Fruit fly (Drosophila melanogaster) whole organism, prepupa: Measurements from ENCODE around the gene ohgt.
A peak's percentile ranks its signal among the peaks of the same experiment; 100 is the strongest.

Source experiments
- CG10669 ChIP-seq: fragments of 200-800 bp; sonication (Bioruptor generic); optimal IDR thresholded peaks from 3 replicates; lab custom pipeline; 2018; ENCODE audit warnings: missing biosample characterization, mild to moderate bottlenecking, missing genetic modification characterization, moderate library complexity
- CG15336 ChIP-seq: fragments of 200-800 bp; sonication (Bioruptor generic); IDR thresholded peaks from 2 replicates; pipeline ENCODE4 v1.3.6; 2022; ENCODE audit warnings: missing biosample characterization, missing genetic modification characterization
- CG1621 ChIP-seq: fragments of 200-800 bp; sonication (Bioruptor generic); optimal IDR thresholded peaks from 3 replicates; lab custom pipeline; 2018; ENCODE audit warnings: missing biosample characterization, mild to moderate bottlenecking, missing genetic modification characterization
- CG16779 ChIP-seq: fragments of 200-800 bp; sonication (Bioruptor generic); optimal IDR thresholded peaks from 3 replicates; lab custom pipeline; 2017; ENCODE audit warnings: missing biosample characterization, mild to moderate bottlenecking, missing genetic modification characterization
- CG3032 ChIP-seq: fragments of 200-800 bp; optimal IDR thresholded peaks from 2 replicates; lab custom pipeline; 2019; ENCODE audit warnings: missing biosample characterization, mild to moderate bottlenecking, missing genetic modification characterization, moderate library complexity
- CG31627 ChIP-seq: fragments of 200-800 bp; sonication (Bioruptor generic); optimal IDR thresholded peaks from 3 replicates; lab custom pipeline; 2016; ENCODE audit warnings: missing biosample characterization, missing genetic modification characterization
- CG32006 ChIP-seq: fragments of 200-800 bp; sonication (Bioruptor generic); optimal IDR thresholded peaks from 3 replicates; lab custom pipeline; 2017; ENCODE audit warnings: missing biosample characterization, mild to moderate bottlenecking, missing genetic modification characterization
- CG3919 ChIP-seq: fragments of 200-800 bp; sonication (Bioruptor generic); optimal IDR thresholded peaks from 3 replicates; lab custom pipeline; 2016; ENCODE audit warnings: missing biosample characterization, missing genetic modification characterization
- CG4318 ChIP-seq: fragments of 200-800 bp; sonication (Bioruptor generic); optimal IDR thresholded peaks from 3 replicates; lab custom pipeline; 2017; ENCODE audit warnings: missing biosample characterization, mild to moderate bottlenecking, missing genetic modification characterization
- CG6163 ChIP-seq: fragments of 200-800 bp; sonication (Bioruptor generic); IDR thresholded peaks from 3 replicates; pipeline ENCODE4 v1.3.6; 2022; ENCODE audit warnings: missing biosample characterization, missing genetic modification characterization
- CG6276 ChIP-seq: fragments of 200-800 bp; sonication (Bioruptor generic); optimal IDR thresholded peaks from 2 replicates; lab custom pipeline; 2017; ENCODE audit warnings: missing biosample characterization, mild to moderate bottlenecking, missing genetic modification characterization
- CG6792 ChIP-seq: fragments of 200-800 bp; sonication (Bioruptor generic); optimal IDR thresholded peaks from 3 replicates; lab custom pipeline; 2016; ENCODE audit warnings: missing biosample characterization, missing genetic modification characterization
- CG6854 ChIP-seq: fragments of 200-800 bp; sonication (Bioruptor generic); optimal IDR thresholded peaks from 2 replicates; lab custom pipeline; 2017; ENCODE audit warnings: missing biosample characterization, mild to moderate bottlenecking, missing genetic modification characterization
- CG8319 ChIP-seq: fragments of 200-800 bp; sonication (Bioruptor generic); optimal IDR thresholded peaks from 3 replicates; lab custom pipeline; 2016; ENCODE audit warnings: missing biosample characterization, missing genetic modification characterization
- CG9139 ChIP-seq: fragments of 200-800 bp; sonication (Bioruptor generic); optimal IDR thresholded peaks from 3 replicates; lab custom pipeline; 2017; ENCODE audit warnings: missing biosample characterization, mild to moderate bottlenecking, missing genetic modification characterization
- Eip75B ChIP-seq: fragments of 200-800 bp; sonication (Bioruptor generic); optimal IDR thresholded peaks from 3 replicates; lab custom pipeline; 2016; ENCODE audit warnings: missing biosample characterization, missing genetic modification characterization
- Eip78C ChIP-seq: fragments of 200-800 bp; sonication (Bioruptor generic); peaks from one replicate; lab custom pipeline; 2016; ENCODE audit warnings: missing biosample characterization, missing genetic modification characterization
- Eip93F ChIP-seq: fragments of 200-800 bp; sonication (Bioruptor generic); optimal IDR thresholded peaks from 2 replicates; lab custom pipeline; 2016; ENCODE audit warnings: missing biosample characterization, mild to moderate bottlenecking, missing genetic modification characterization
- Ets96B ChIP-seq: fragments of 200-800 bp; optimal IDR thresholded peaks from 2 replicates; lab custom pipeline; 2019; ENCODE audit warnings: missing biosample characterization, mild to moderate bottlenecking, missing genetic modification characterization, moderate library complexity
- Hr38 ChIP-seq: sonication (Bioruptor generic); optimal IDR thresholded peaks from 2 replicates; lab custom pipeline; 2016; ENCODE audit warnings: missing biosample characterization, missing genetic modification characterization
- Hr39 ChIP-seq: fragments of 200-800 bp; sonication (Bioruptor generic); optimal IDR thresholded peaks from 2 replicates; lab custom pipeline; 2016; ENCODE audit warnings: missing biosample characterization, missing genetic modification characterization
- Met ChIP-seq: fragments of 200-800 bp; sonication (Bioruptor generic); optimal IDR thresholded peaks from 3 replicates; lab custom pipeline; 2016; ENCODE audit warnings: missing biosample characterization, missing genetic modification characterization
- Smox ChIP-seq: fragments of 200-800 bp; sonication (Bioruptor generic); optimal IDR thresholded peaks from 3 replicates; lab custom pipeline; 2016; ENCODE audit warnings: missing biosample characterization, missing genetic modification characterization
- Sox102F ChIP-seq: fragments of 200-800 bp; sonication (Bioruptor generic); optimal IDR thresholded peaks from 2 replicates; lab custom pipeline; 2016; ENCODE audit warnings: missing biosample characterization, mild to moderate bottlenecking, missing genetic modification characterization
- Sox14 ChIP-seq: fragments of 200-800 bp; sonication (Bioruptor generic); optimal IDR thresholded peaks from 3 replicates; lab custom pipeline; 2016; ENCODE audit warnings: missing biosample characterization, missing genetic modification characterization
- acj6 ChIP-seq: fragments of 200-800 bp; sonication (Bioruptor generic); optimal IDR thresholded peaks from 3 replicates; lab custom pipeline; 2016; ENCODE audit warnings: missing biosample characterization, missing genetic modification characterization
- cyc ChIP-seq: fragments of 200-800 bp; sonication (Bioruptor generic); optimal IDR thresholded peaks from 3 replicates; lab custom pipeline; 2016; ENCODE audit warnings: missing biosample characterization, missing genetic modification characterization
- dac ChIP-seq: fragments of 200-800 bp; sonication (Bioruptor generic); optimal IDR thresholded peaks from 2 replicates; lab custom pipeline; 2017; ENCODE audit warnings: missing biosample characterization, mild to moderate bottlenecking, missing genetic modification characterization
- dsx ChIP-seq: fragments of 200-800 bp; optimal IDR thresholded peaks from 3 replicates; lab custom pipeline; 2019; ENCODE audit warnings: missing biosample characterization, mild to moderate bottlenecking, missing genetic modification characterization, moderate library complexity; ENCODE audit not compliant: poor library complexity, severe bottlenecking
- fd59A ChIP-seq: fragments of 200-800 bp; sonication (Bioruptor generic); optimal IDR thresholded peaks from 2 replicates; lab custom pipeline; 2017; ENCODE audit warnings: missing biosample characterization, mild to moderate bottlenecking, missing genetic modification characterization, missing genetic modification reagents
- fd85E ChIP-seq: fragments of 200-800 bp; sonication (Bioruptor generic); optimal IDR thresholded peaks from 3 replicates; lab custom pipeline; 2016; ENCODE audit warnings: missing biosample characterization, missing genetic modification characterization
- lz ChIP-seq: fragments of 200-800 bp; sonication (Bioruptor generic); optimal IDR thresholded peaks from 3 replicates; lab custom pipeline; 2016; ENCODE audit warnings: missing biosample characterization, missing genetic modification characterization
- net ChIP-seq: fragments of 200-800 bp; sonication (Bioruptor generic); optimal IDR thresholded peaks from 3 replicates; lab custom pipeline; 2016; ENCODE audit warnings: missing biosample characterization, missing genetic modification characterization
- pdm3 ChIP-seq: fragments of 200-800 bp; sonication (Bioruptor generic); optimal IDR thresholded peaks from 3 replicates; lab custom pipeline; 2016; ENCODE audit warnings: missing biosample characterization, missing genetic modification characterization
- salr ChIP-seq, 2 experiments: fragments of 200-800 bp; sonication (Bioruptor generic); optimal IDR thresholded peaks; 3 replicates each; lab custom pipeline; 2016 to 2018; ENCODE audit warnings: missing biosample characterization in 2 of 2, missing genetic modification characterization in 2 of 2, mild to moderate bottlenecking in 1 of 2
- spab ChIP-seq: fragments of 200-800 bp; sonication (Bioruptor generic); optimal IDR thresholded peaks from 2 replicates; lab custom pipeline; 2017; ENCODE audit warnings: missing biosample characterization, mild to moderate bottlenecking, missing genetic modification characterization, missing genetic modification reagents
- ss ChIP-seq, 2 experiments: fragments of 200-800 bp; sonication (Bioruptor generic); optimal IDR thresholded peaks; 2 replicates in 1 of 2; 3 replicates in 1 of 2; lab custom pipeline; 2017 to 2018; ENCODE audit warnings: mild to moderate bottlenecking in 2 of 2, missing biosample characterization in 2 of 2, missing genetic modification characterization in 2 of 2, moderate library complexity in 1 of 2
- svp ChIP-seq: fragments of 200-800 bp; sonication (Bioruptor generic); peaks from one replicate; lab custom pipeline; 2016; ENCODE audit warnings: missing biosample characterization, missing genetic modification characterization
- vri ChIP-seq: fragments of 200-800 bp; sonication (Bioruptor generic); optimal IDR thresholded peaks from 3 replicates; lab custom pipeline; 2016; ENCODE audit warnings: missing biosample characterization, mild to moderate bottlenecking, missing genetic modification characterization

Gene ohgt

DNA sequence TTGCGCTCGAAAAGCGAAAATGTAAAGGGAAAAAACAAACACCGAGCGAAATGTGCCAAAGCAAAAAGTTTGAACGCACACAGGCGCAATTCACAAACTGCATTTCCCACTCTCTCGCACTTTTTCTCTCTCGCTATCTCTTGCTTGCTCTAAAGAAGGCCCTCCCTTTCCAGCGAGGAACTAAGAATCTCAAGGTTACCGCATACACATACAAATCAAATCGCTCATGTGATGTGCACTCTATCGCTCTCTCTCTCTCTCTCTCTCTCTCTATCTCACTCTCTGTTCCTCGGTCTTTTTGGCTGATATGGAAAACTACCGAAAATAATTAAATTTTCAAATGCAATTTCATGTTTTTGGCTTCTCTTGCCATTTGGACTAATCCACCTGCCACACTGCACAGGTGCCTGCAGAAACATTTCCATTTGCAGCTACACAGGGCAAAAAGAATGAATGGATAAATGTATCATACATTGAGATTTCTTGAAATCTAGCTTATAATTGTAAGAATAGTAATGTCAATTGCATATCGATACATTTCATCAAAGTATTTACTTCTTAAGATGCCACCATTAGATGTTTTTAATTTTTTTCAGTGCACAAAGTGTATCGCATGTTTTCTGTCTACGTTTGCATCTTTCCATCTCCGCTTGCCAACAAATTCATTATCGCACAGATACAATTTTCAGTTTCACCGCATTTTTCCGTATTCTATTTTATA, 30.4 kb downstream of the ohgt start (continued):
- TF ChIP-seq CG1621 (tag; lab: Kevin White, UChicago) (peak; percentile 73), dac (peak; percentile 13), Hr38 (GFP tag; lab: Kevin White, UChicago) (peak; percentile 8), pdm3 (peak; percentile 74), salr (GFP tag; optimal IDR thresholded peaks at IDR 0.05; lab: Kevin White, UChicago) (peak; percentile 17 to 51), Met (peak; percentile 47), CG8319 (GFP tag; lab: Kevin White, UChicago) (peak; percentile 56), fd59A (GFP tag; lab: Kevin White, UChicago) (peak; percentile 70), Eip78C (peak; percentile 92), CG6792 (GFP tag; lab: Kevin White, UChicago) (peak; percentile 32), fd85E (GFP tag; lab: Kevin White, UChicago) (no peak), CG10669 (GFP tag; lab: Kevin White, UChicago) (peak; percentile 68), Ets96B (tag; lab: Kevin White, UChicago) (peak; percentile 74), CG6276 (GFP tag; lab: Kevin White, UChicago) (peak; percentile 36), CG31627 (GFP tag; lab: Kevin White, UChicago) (peak; percentile 68), lz (GFP tag; lab: Kevin White, UChicago) (peak; percentile 42)
- TF ChIP-seq, all 60 proteins: peak for 55

DNA sequence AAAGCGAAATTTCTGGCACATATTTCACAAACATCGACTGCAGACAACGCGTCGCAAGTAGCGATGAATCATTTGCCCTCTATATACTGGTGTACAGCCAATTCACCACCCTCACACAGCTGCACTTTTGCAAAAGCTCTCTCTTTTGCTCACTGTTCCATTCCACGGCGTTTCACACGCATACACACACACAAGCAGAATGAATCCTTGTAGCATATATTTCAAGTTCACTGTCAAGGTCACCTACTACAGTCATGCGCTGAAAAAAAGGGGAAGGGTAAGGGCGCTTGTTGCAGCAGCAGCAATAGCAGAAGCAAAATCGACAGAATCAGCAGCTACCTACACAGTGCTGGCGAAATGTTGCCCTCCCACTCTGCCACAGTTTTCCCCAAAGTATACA, 31.7 kb downstream of the ohgt start:
- TF ChIP-seq spab (no peak), CG15336 (GFP tag; lab: Robert Waterston, UW) (no peak), salr (GFP tag; optimal IDR thresholded peaks at IDR 0.05; lab: Kevin White, UChicago) (peak in 1 of 2 experiments; percentile 17), Sox14 (no peak), dac (no peak), CG6792 (GFP tag; lab: Kevin White, UChicago) (no peak), Met (no peak), CG31627 (GFP tag; lab: Kevin White, UChicago) (no peak), CG1621 (tag; lab: Kevin White, UChicago) (no peak), CG3919 (GFP tag; lab: Kevin White, UChicago) (no peak), CG4318 (GFP tag; lab: Kevin White, UChicago) (no peak), fd85E (GFP tag; lab: Kevin White, UChicago) (no peak), acj6 (GFP tag; lab: Kevin White, UChicago) (no peak), Ets96B (tag; lab: Kevin White, UChicago) (no peak), net (no peak), dsx (GFP tag; lab: Kevin White, UChicago) (no peak), vri (peak; percentile 25), Smox (GFP tag; lab: Kevin White, UChicago) (no peak), cyc (GFP tag; lab: Kevin White, UChicago) (no peak), fd59A (GFP tag; lab: Kevin White, UChicago) (no peak), CG16779 (tag; lab: Kevin White, UChicago) (no peak), CG6163 (GFP tag; lab: Robert Waterston, UW) (0 out of 3 replicates have a peak, but pooled peaks have one; percentile 11), Eip75B (GFP tag; lab: Kevin White, UChicago) (peak; percentile 23), Hr39 (GFP tag; lab: Kevin White, UChicago) (peak; percentile 29), CG8319 (GFP tag; lab: Kevin White, UChicago) (no peak), ss (GFP tag; optimal IDR thresholded peaks at IDR 0.05; lab: Kevin White, UChicago) (peak in 1 of 2 experiments; percentile 14), CG6854 (GFP tag; lab: Kevin White, UChicago) (peak; percentile 6), CG32006 (no peak), svp (no peak), CG9139 (GFP tag; lab: Kevin White, UChicago) (no peak), Eip93F (GFP tag; lab: Kevin White, UChicago) (no peak), CG3032 (tag; lab: Kevin White, UChicago) (peak; percentile 6), Sox102F (GFP tag; lab: Kevin White, UChicago) (no peak), CG6276 (GFP tag; lab: Kevin White, UChicago) (no peak)
